Fruit fly (Drosophila melanogaster) whole organism, prepupa: ENCODE results near the gene CG31207.

Source experiments
- CG11902 ChIP-seq: fragments of 200-800 bp; sonication (Bioruptor generic); optimal IDR thresholded peaks from 3 replicates; lab custom pipeline; 2016; ENCODE audit warnings: missing biosample characterization, missing genetic modification characterization
- CG3919 ChIP-seq: fragments of 200-800 bp; sonication (Bioruptor generic); optimal IDR thresholded peaks from 3 replicates; lab custom pipeline; 2016; ENCODE audit warnings: missing biosample characterization, missing genetic modification characterization
- CG6808 ChIP-seq: fragments of 200-800 bp; sonication (Bioruptor generic); optimal IDR thresholded peaks from 3 replicates; lab custom pipeline; 2017; ENCODE audit warnings: missing biosample characterization, missing genetic modification characterization, mild to moderate bottlenecking, moderate library complexity, missing genetic modification reagents
- CG9139 ChIP-seq: fragments of 200-800 bp; sonication (Bioruptor generic); optimal IDR thresholded peaks from 3 replicates; lab custom pipeline; 2017; ENCODE audit warnings: missing biosample characterization, mild to moderate bottlenecking, missing genetic modification characterization
- Ets96B ChIP-seq: fragments of 200-800 bp; optimal IDR thresholded peaks from 2 replicates; lab custom pipeline; 2019; ENCODE audit warnings: missing biosample characterization, mild to moderate bottlenecking, missing genetic modification characterization, moderate library complexity
- Sox14 ChIP-seq: fragments of 200-800 bp; sonication (Bioruptor generic); optimal IDR thresholded peaks from 3 replicates; lab custom pipeline; 2016; ENCODE audit warnings: missing biosample characterization, missing genetic modification characterization
- achi ChIP-seq: fragments of 200-800 bp; sonication (Bioruptor generic); optimal IDR thresholded peaks from 3 replicates; lab custom pipeline; 2016; ENCODE audit warnings: missing biosample characterization, missing genetic modification characterization
- ss ChIP-seq, 2 experiments: fragments of 200-800 bp; sonication (Bioruptor generic); optimal IDR thresholded peaks; 2 replicates in 1 of 2; 3 replicates in 1 of 2; lab custom pipeline; 2017 to 2018; ENCODE audit warnings: mild to moderate bottlenecking in 2 of 2, missing biosample characterization in 2 of 2, missing genetic modification characterization in 2 of 2, moderate library complexity in 1 of 2

- no peak for TF ChIP-seq Ets96B (tag; lab: Kevin White, UChicago)
- no peak for TF ChIP-seq CG9139
- TF ChIP-seq CG3919 (GFP tag; lab: Kevin White, UChicago): no peak
- TF ChIP-seq CG6808 (GFP tag; lab: Kevin White, UChicago): no peak
- no peak for TF ChIP-seq ss (GFP tag; optimal IDR thresholded peaks at IDR 0.05; lab: Kevin White, UChicago)
- TF ChIP-seq Sox14 (GFP tag; lab: Kevin White, UChicago): no peak
- TF ChIP-seq CG11902 (GFP tag; lab: Kevin White, UChicago): no peak
- TF ChIP-seq achi (GFP tag; lab: Kevin White, UChicago): no peak
These were observed at the start of gene CG31207 for dm6 chr3R:21046927-21047326.
